Worm (Caenorhabditis elegans) whole organism, L1 larva: ENCODE measurements around the gene rps-5.

ENCODE experiments used
- C16A3.4 ChIP-seq: fragments of 150-350 bp; optimal IDR thresholded peaks from 2 replicates; lab custom pipeline; 2014; ENCODE audit warnings: missing biosample characterization, missing genetic modification characterization
- C34B4.2 ChIP-seq: sonication (generic microtip); optimal IDR thresholded peaks from 2 replicates; lab custom pipeline; 2017; ENCODE audit warnings: mild to moderate bottlenecking, missing genetic modification characterization, missing compliant biosample characterization
- Y116A8C.19 ChIP-seq: sonication (generic microtip); optimal IDR thresholded peaks from 2 replicates; lab custom pipeline; 2016; ENCODE audit warnings: missing compliant biosample characterization, missing genetic modification characterization, borderline replicate concordance
- aha-1 ChIP-seq: fragments of 150-350 bp; optimal IDR thresholded peaks from 2 replicates; lab custom pipeline; 2014; ENCODE audit warnings: missing biosample characterization, missing genetic modification characterization
- alr-1 ChIP-seq: fragments of 200-800 bp; sonication (Bioruptor generic); optimal IDR thresholded peaks from 2 replicates; lab custom pipeline; 2018; ENCODE audit warnings: borderline replicate concordance, mild to moderate bottlenecking, missing genetic modification characterization, missing compliant biosample characterization
- ama-1 ChIP-seq: fragments of 150-350 bp; optimal IDR thresholded peaks from 2 replicates; lab custom pipeline; 2014
- blmp-1 ChIP-seq: fragments of 150-350 bp; optimal IDR thresholded peaks from 2 replicates; lab custom pipeline; 2014; ENCODE audit warnings: missing biosample characterization, missing genetic modification characterization
- ceh-8 ChIP-seq: fragments of 200-800 bp; sonication (Bioruptor generic); optimal IDR thresholded peaks from 2 replicates; lab custom pipeline; 2018; ENCODE audit warnings: mild to moderate bottlenecking, missing genetic modification characterization, moderate library complexity, missing compliant biosample characterization
- ceh-88 ChIP-seq: fragments of 200-800 bp; sonication (Bioruptor generic); IDR thresholded peaks from 2 replicates; pipeline ENCODE4 v1.3.6; 2022; ENCODE audit warnings: missing genetic modification characterization, missing compliant biosample characterization
- ceh-90 ChIP-seq: sonication (generic microtip); optimal IDR thresholded peaks from 2 replicates; lab custom pipeline; 2016; ENCODE audit warnings: missing genetic modification characterization, missing compliant biosample characterization
- ces-1 ChIP-seq: fragments of 150-350 bp; optimal IDR thresholded peaks from 2 replicates; lab custom pipeline; 2014; ENCODE audit warnings: missing biosample characterization, missing genetic modification reagents, missing genetic modification characterization
- efl-3 ChIP-seq: fragments of 200-800 bp; sonication (Bioruptor generic); optimal IDR thresholded peaks from 2 replicates; lab custom pipeline; 2018; ENCODE audit warnings: mild to moderate bottlenecking, missing genetic modification characterization, missing compliant biosample characterization
- egl-27 ChIP-seq, 2 experiments: fragments of 150-350 bp in 1 of 2; sonication (generic microtip); optimal IDR thresholded peaks; 3 replicates each; lab custom pipeline; 2017 to 2018; ENCODE audit warnings: missing biosample characterization in 2 of 2, missing genetic modification characterization in 2 of 2, missing genetic modification reagents in 2 of 2
- elt-3 ChIP-seq, 6 experiments: fragments of 150-350 bp in 1 of 6; sonication (generic microtip); optimal IDR thresholded peaks; 2 replicates each; lab custom pipeline; 2017 to 2018; ENCODE audit warnings: missing biosample characterization in 6 of 6, missing genetic modification characterization in 6 of 6, inconsistent platforms in 1 of 6
- ets-5 ChIP-seq: fragments of 200-800 bp; sonication (Bioruptor generic); IDR thresholded peaks from 2 replicates; pipeline ENCODE4 v1.3.6; 2022; ENCODE audit warnings: missing genetic modification characterization, missing compliant biosample characterization
- fkh-8 ChIP-seq: sonication (generic microtip); optimal IDR thresholded peaks from 2 replicates; lab custom pipeline; 2016; ENCODE audit warnings: mild to moderate bottlenecking, missing genetic modification characterization, missing compliant biosample characterization
- hlh-17 ChIP-seq: fragments of 200-800 bp; sonication (Bioruptor generic); optimal IDR thresholded peaks from 2 replicates; lab custom pipeline; 2018; ENCODE audit warnings: missing genetic modification characterization, mild to moderate bottlenecking, missing compliant biosample characterization, moderate library complexity, borderline replicate concordance
- hlh-4 ChIP-seq: sonication (generic microtip); optimal IDR thresholded peaks from 2 replicates; lab custom pipeline; 2016; ENCODE audit warnings: mild to moderate bottlenecking, missing genetic modification characterization, missing compliant biosample characterization
- isw-1 ChIP-seq: fragments of 200-800 bp; sonication (Bioruptor generic); IDR thresholded peaks from 2 replicates; pipeline ENCODE4 v1.3.6; 2022; ENCODE audit warnings: missing genetic modification characterization, missing compliant biosample characterization
- jun-1 ChIP-seq: fragments of 150-350 bp; optimal IDR thresholded peaks from 2 replicates; lab custom pipeline; 2014; ENCODE audit warnings: missing biosample characterization, missing genetic modification reagents, missing genetic modification characterization
- lin-14 ChIP-seq: fragments of 200-800 bp; sonication (Bioruptor generic); optimal IDR thresholded peaks from 2 replicates; lab custom pipeline; 2018; ENCODE audit warnings: mild to moderate bottlenecking, missing genetic modification characterization, moderate library complexity, missing compliant biosample characterization
- lin-15B ChIP-seq: fragments of 150-350 bp; sonication (generic microtip); optimal IDR thresholded peaks from 3 replicates; lab custom pipeline; 2014; ENCODE audit warnings: missing biosample characterization, missing genetic modification characterization
- lin-35 ChIP-seq, 2 experiments: fragments of 150-350 bp; optimal IDR thresholded peaks; 2 replicates each; lab custom pipeline; 2014; ENCODE audit warnings: missing biosample characterization in 2 of 2, missing genetic modification characterization in 2 of 2, missing genetic modification reagents in 2 of 2
- mab-9 ChIP-seq: fragments of 200-800 bp; sonication (Bioruptor generic); IDR thresholded peaks from 2 replicates; pipeline ENCODE4 v1.3.6; 2022; ENCODE audit warnings: missing genetic modification reagents, missing genetic modification characterization, missing compliant biosample characterization
- mdl-1 ChIP-seq, 2 experiments: fragments of 150-350 bp; optimal IDR thresholded peaks; 2 replicates each; lab custom pipeline; 2014 to 2017; ENCODE audit warnings: missing biosample characterization in 2 of 2, missing genetic modification characterization in 2 of 2, inconsistent platforms in 1 of 2
- mef-2 ChIP-seq: fragments of 150-350 bp; optimal IDR thresholded peaks from 2 replicates; lab custom pipeline; 2014; ENCODE audit warnings: missing biosample characterization, missing genetic modification characterization
- mep-1 ChIP-seq: fragments of 150-350 bp; optimal IDR thresholded peaks from 2 replicates; lab custom pipeline; 2014; ENCODE audit warnings: missing biosample characterization, missing genetic modification characterization
- nhr-11 ChIP-seq: fragments of 150-350 bp; optimal IDR thresholded peaks from 2 replicates; lab custom pipeline; 2014; ENCODE audit warnings: missing biosample characterization, missing genetic modification characterization
- nhr-12 ChIP-seq: sonication (generic microtip); optimal IDR thresholded peaks from 2 replicates; lab custom pipeline; 2017; ENCODE audit warnings: missing biosample characterization, missing genetic modification characterization
- nhr-19 ChIP-seq: fragments of 200-800 bp; sonication (Bioruptor generic); conservative IDR thresholded peaks from 2 replicates; pipeline ENCODE4 v1.3.6; 2022; ENCODE audit warnings: missing genetic modification characterization, missing compliant biosample characterization
- nhr-20 ChIP-seq: sonication (generic microtip); optimal IDR thresholded peaks from 2 replicates; lab custom pipeline; 2016; ENCODE audit warnings: mild to moderate bottlenecking, missing genetic modification characterization, missing compliant biosample characterization
- nhr-71 ChIP-seq: sonication (generic microtip); optimal IDR thresholded peaks from 2 replicates; lab custom pipeline; 2016; ENCODE audit warnings: mild to moderate bottlenecking, missing genetic modification characterization, moderate library complexity, missing compliant biosample characterization
- nhr-77 ChIP-seq: fragments of 150-350 bp; optimal IDR thresholded peaks from 2 replicates; lab custom pipeline; 2014; ENCODE audit warnings: missing biosample characterization, missing genetic modification characterization
- nhr-84 ChIP-seq: sonication (generic microtip); optimal IDR thresholded peaks from 2 replicates; lab custom pipeline; 2017; ENCODE audit warnings: missing biosample characterization, missing genetic modification characterization
- nhr-85 ChIP-seq: sonication (generic microtip); peaks from one replicate; lab custom pipeline; 2016; ENCODE audit warnings: missing genetic modification characterization, inconsistent platforms, missing compliant biosample characterization
- pax-3 ChIP-seq: fragments of 200-800 bp; sonication (Bioruptor generic); optimal IDR thresholded peaks from 2 replicates; lab custom pipeline; 2018; ENCODE audit warnings: mild to moderate bottlenecking, missing genetic modification characterization, moderate library complexity, missing compliant biosample characterization
- pqm-1 ChIP-seq: sonication (generic microtip); optimal IDR thresholded peaks from 3 replicates; lab custom pipeline; 2017; ENCODE audit warnings: missing biosample characterization, missing genetic modification characterization
- skn-1 ChIP-seq: fragments of 150-350 bp; optimal IDR thresholded peaks from 2 replicates; lab custom pipeline; 2014; ENCODE audit warnings: missing biosample characterization, missing genetic modification characterization
- snpc-4 ChIP-seq: fragments of 150-350 bp; optimal IDR thresholded peaks from 2 replicates; lab custom pipeline; 2014; ENCODE audit warnings: missing biosample characterization, missing genetic modification characterization
- snu-23 ChIP-seq: sonication (generic microtip); optimal IDR thresholded peaks from 2 replicates; lab custom pipeline; 2016; ENCODE audit warnings: missing genetic modification characterization, missing compliant biosample characterization
- sptf-1 ChIP-seq: fragments of 150-350 bp; optimal IDR thresholded peaks from 2 replicates; lab custom pipeline; 2014; ENCODE audit warnings: missing biosample characterization, missing genetic modification characterization
- tlp-1 ChIP-seq: fragments of 150-350 bp; optimal IDR thresholded peaks from 2 replicates; lab custom pipeline; 2014; ENCODE audit warnings: missing biosample characterization, missing genetic modification characterization
- unc-130 ChIP-seq: fragments of 150-350 bp; optimal IDR thresholded peaks from 2 replicates; lab custom pipeline; 2017; ENCODE audit warnings: missing biosample characterization, missing genetic modification characterization, inconsistent platforms
- unc-62 ChIP-seq: fragments of 150-350 bp; optimal IDR thresholded peaks from 2 replicates; lab custom pipeline; 2014; ENCODE audit warnings: missing biosample characterization, missing genetic modification reagents, missing genetic modification characterization
- xbp-1 ChIP-seq: sonication (generic microtip); optimal IDR thresholded peaks from 2 replicates; lab custom pipeline; 2016; ENCODE audit warnings: missing genetic modification characterization, missing compliant biosample characterization
- zip-4 ChIP-seq: fragments of 200-800 bp; sonication (Bioruptor generic); optimal IDR thresholded peaks from 2 replicates; lab custom pipeline; 2018; ENCODE audit warnings: mild to moderate bottlenecking, missing genetic modification characterization, moderate library complexity, missing compliant biosample characterization
- ztf-4 ChIP-seq: fragments of 150-350 bp; optimal IDR thresholded peaks from 2 replicates; lab custom pipeline; 2014; ENCODE audit warnings: missing biosample characterization, missing genetic modification characterization

rps-5 gene

ce11 chrIV:11124674-11125073, 13.8 kb upstream of the rps-5 start, which contains the start of gene spo-11:
spo-11 (minus strand) TSS chrIV:11124862.
- TF ChIP-seq lin-15B (tag; lab: Kevin White, UChicago) = no peak
- TF ChIP-seq mef-2 (tag; lab: Kevin White, UChicago) = no peak
- TF ChIP-seq nhr-19 = no peak
- no peak for TF ChIP-seq mab-9 (GFP tag; lab: Robert Waterston, UW)
- no peak for TF ChIP-seq snu-23 (GFP tag; lab: Kevin White, UChicago)
- no peak for TF ChIP-seq nhr-11
- no peak for TF ChIP-seq ceh-8 (GFP tag; lab: Kevin White, UChicago)
- TF ChIP-seq jun-1 (tag; lab: Kevin White, UChicago) = no peak
- no peak for TF ChIP-seq mep-1 (tag; lab: Kevin White, UChicago)
- TF ChIP-seq fkh-8 (tag; lab: Kevin White, UChicago) = no peak
- no peak for TF ChIP-seq nhr-84 (tag; lab: Kevin White, UChicago)
- no peak for TF ChIP-seq nhr-77 (tag; lab: Kevin White, UChicago)

- TF ChIP-seq snpc-4 (no peak), mep-1 (tag; lab: Kevin White, UChicago) (peak; percentile 42), ama-1 (lab: Kevin White, UChicago) (no peak), xbp-1 (no peak), isw-1 (no peak), nhr-85 (tag; lab: Kevin White, UChicago) (peak; percentile 84), alr-1 (tag; lab: Kevin White, UChicago) (no peak), ztf-4 (tag; lab: Kevin White, UChicago) (peak; percentile 11), lin-14 (peak; percentile 67), blmp-1 (tag; lab: Kevin White, UChicago) (peak; percentile 77), mdl-1 (tag; optimal IDR thresholded peaks at IDR 0.05; lab: Kevin White, UChicago) (no peak), elt-3 (tag; optimal IDR thresholded peaks at IDR 0.05; lab: Kevin White, UChicago) (peak in 2 of 6 experiments; percentile 25 to 76)
Measured at ce11 chrIV:11119972-11120562, 9.2 kb upstream of the rps-5 start.

DNA sequence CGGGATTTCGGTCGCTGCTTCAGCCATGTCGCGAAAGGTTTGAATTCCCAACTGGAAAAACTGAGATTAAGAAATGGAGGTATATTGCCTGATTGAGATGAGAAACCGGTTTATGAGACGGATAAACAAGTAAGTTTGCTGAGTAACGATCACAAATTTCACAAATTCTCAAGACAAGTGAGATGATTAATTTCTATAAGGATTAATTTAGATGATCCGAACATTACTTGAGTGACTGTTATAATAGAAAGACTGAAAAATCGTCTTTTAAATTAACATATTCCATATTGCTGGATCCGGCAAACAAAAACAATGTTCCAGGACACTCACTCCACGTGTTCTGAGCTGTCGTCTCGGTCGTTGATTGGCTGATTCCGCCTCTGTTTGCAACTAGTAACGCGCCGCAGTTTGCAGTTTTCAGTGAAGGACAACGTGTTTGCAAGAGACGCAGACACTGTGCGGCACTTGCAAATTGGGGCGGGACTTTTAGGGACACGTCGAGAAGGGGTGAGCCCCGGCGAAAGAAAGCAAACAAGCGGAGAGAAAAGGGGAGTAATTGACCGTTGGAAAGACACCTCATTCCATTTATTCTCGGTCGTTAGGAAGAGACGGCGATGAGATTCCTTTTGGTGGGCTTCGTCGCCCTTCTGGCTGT, 8.1 kb upstream of the rps-5 start, which contains the start of the genes imp-2 and enpl-1:
TSS of gene imp-2 (minus strand) at position 51 of the 655 bp plus-strand sequence.
TSS of gene enpl-1 (plus strand) at position 462 of the 655 bp plus-strand sequence.
- TF ChIP-seq nhr-12 (tag; lab: Kevin White, UChicago) (no peak), nhr-71 (tag; lab: Kevin White, UChicago) (peak; percentile 97), pax-3 (tag; lab: Kevin White, UChicago) (peak; percentile 84), blmp-1 (tag; lab: Kevin White, UChicago) (peak; percentile 37), hlh-4 (no peak), ces-1 (GFP tag; lab: Kevin White, UChicago) (no peak), isw-1 (peak; percentile 94), unc-62 (GFP tag; lab: Kevin White, UChicago) (no peak), lin-15B (tag; lab: Kevin White, UChicago) (peak; percentile 79), lin-35 (GFP tag; optimal IDR thresholded peaks at IDR 0.05; lab: Kevin White, UChicago) (peak; percentile 83 to 88), nhr-19 (peak; percentile 93), nhr-11 (peak; percentile 79), skn-1 (tag; lab: Kevin White, UChicago) (peak; percentile 77), nhr-77 (tag; lab: Kevin White, UChicago) (peak; percentile 93), ceh-90 (no peak), nhr-20 (peak; percentile 94), zip-4 (GFP tag; lab: Kevin White, UChicago) (peak; percentile 60), ztf-4 (tag; lab: Kevin White, UChicago) (peak; percentile 75), aha-1 (tag; lab: Kevin White, UChicago) (no peak), xbp-1 (peak; percentile 100), hlh-17 (GFP tag; lab: Kevin White, UChicago) (no peak), C16A3.4 (tag; lab: Kevin White, UChicago) (peak; percentile 86), Y116A8C.19 (tag; lab: Kevin White, UChicago) (no peak), mab-9 (GFP tag; lab: Robert Waterston, UW) (peak; percentile 77; the same call in 1 of the 2 replicates), ets-5 (GFP tag; lab: Robert Waterston, UW) (no peak), pqm-1 (tag; lab: Kevin White, UChicago) (no peak), tlp-1 (tag; lab: Kevin White, UChicago) (no peak), efl-3 (GFP tag; lab: Kevin White, UChicago) (no peak), egl-27 (tag; optimal IDR thresholded peaks at IDR 0.05; lab: Kevin White, UChicago) (peak; percentile 30 to 31), unc-130 (tag; lab: Kevin White, UChicago) (peak; percentile 59), ceh-88 (no peak), C34B4.2 (peak; percentile 42), sptf-1 (tag; lab: Kevin White, UChicago) (no peak), snpc-4 (peak; percentile 60)
